Fruit fly (Drosophila melanogaster) whole organism, pupa: ENCODE data around the gene CG1582.

Experiments used
- CG10348 ChIP-seq: fragments of 200-800 bp; sonication (Bioruptor generic); IDR thresholded peaks from 2 replicates; pipeline ENCODE4 v1.3.6; 2022; ENCODE audit warnings: missing biosample characterization, missing genetic modification characterization
- CG13204 ChIP-seq: fragments of 200-800 bp; sonication (Bioruptor generic); optimal IDR thresholded peaks from 2 replicates; lab custom pipeline; 2018; ENCODE audit warnings: missing biosample characterization, mild to moderate bottlenecking, missing genetic modification characterization, moderate library complexity
- CG34367 ChIP-seq: fragments of 200-800 bp; sonication (Bioruptor generic); optimal IDR thresholded peaks from 2 replicates; lab custom pipeline; 2018; ENCODE audit warnings: missing biosample characterization, mild to moderate bottlenecking, missing genetic modification characterization
- CG8301 ChIP-seq: fragments of 200-800 bp; sonication (Bioruptor generic); optimal IDR thresholded peaks from 2 replicates; lab custom pipeline; 2018; ENCODE audit warnings: missing biosample characterization, mild to moderate bottlenecking, missing genetic modification characterization

DNA sequence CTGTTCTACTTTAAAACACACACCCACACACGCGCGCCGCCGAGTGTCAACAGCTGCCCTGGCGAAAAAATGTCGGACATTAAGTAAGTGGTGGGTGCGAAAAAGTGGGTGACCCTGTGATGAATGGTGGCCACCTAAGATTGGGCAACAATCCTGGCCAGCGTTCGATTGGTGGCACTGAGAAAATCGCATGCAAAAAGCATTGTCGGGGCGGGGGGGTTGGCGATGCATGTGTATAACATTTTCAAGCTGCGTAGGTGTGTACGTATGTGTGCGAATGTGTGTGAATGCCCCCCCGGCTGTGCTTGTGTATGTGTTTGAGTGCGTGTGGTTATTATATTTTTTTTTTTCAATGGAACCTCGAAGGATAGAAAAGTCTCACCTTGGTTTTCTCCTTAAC is 41.2 kb downstream of the CG1582 start:
- TF ChIP-seq CG8301 (no peak), CG10348 (GFP tag; lab: Robert Waterston, UW) (no peak), CG13204 (GFP tag; lab: Kevin White, UChicago) (no peak), CG34367 (tag; lab: Kevin White, UChicago) (no peak)
